Worm (Caenorhabditis elegans): ENCODE results near the gene nlp-7.

- no peak for TF ChIP-seq fkh-2 (tag; optimal IDR thresholded peaks at IDR 0.05)
- TF ChIP-seq R02D3.7 (tag; optimal IDR thresholded peaks at IDR 0.05) = no peak
- TF ChIP-seq unc-62 (GFP tag; optimal IDR thresholded peaks at IDR 0.05) = no peak
- no peak for TF ChIP-seq pha-4 (tag; optimal IDR thresholded peaks at IDR 0.05)
Observed at ce11 chrX:8563663-8564450, 29.1 kb upstream of the nlp-7 start.
